Fruit fly (Drosophila melanogaster) whole organism, embryonic: ENCODE data around the gene CG14960.
A peak's percentile ranks its signal among the peaks of the same experiment; 100 is the strongest.

Experiments used
- Blimp-1 ChIP-seq: fragments of 200-800 bp; sonication (Bioruptor generic); optimal IDR thresholded peaks from 3 replicates; lab custom pipeline; 2018; ENCODE audit warnings: missing biosample characterization, missing genetic modification characterization, mild to moderate bottlenecking, moderate library complexity, missing genetic modification reagents
- Bteb2 ChIP-seq: fragments of 200-800 bp; sonication (Bioruptor generic); optimal IDR thresholded peaks from 2 replicates; lab custom pipeline; 2016; ENCODE audit warnings: missing biosample characterization, missing genetic modification characterization
- CG10565 ChIP-seq: fragments of 200-800 bp; sonication (Bioruptor generic); optimal IDR thresholded peaks from 3 replicates; lab custom pipeline; 2016; ENCODE audit warnings: missing biosample characterization, mild to moderate bottlenecking, missing genetic modification characterization
- CG11695 ChIP-seq: fragments of 200-800 bp; sonication (Bioruptor generic); IDR thresholded peaks from 3 replicates; pipeline ENCODE4 v1.3.6; 2022; ENCODE audit warnings: missing biosample characterization, missing genetic modification characterization
- CG12155 ChIP-seq: fragments of 200-800 bp; sonication (Bioruptor generic); optimal IDR thresholded peaks from 3 replicates; lab custom pipeline; 2016; ENCODE audit warnings: missing biosample characterization, missing genetic modification characterization
- CG16863 ChIP-seq: fragments of 200-800 bp; sonication (Bioruptor generic); optimal IDR thresholded peaks from 3 replicates; lab custom pipeline; 2016; ENCODE audit warnings: missing biosample characterization, missing genetic modification characterization
- CG17802 ChIP-seq: fragments of 200-800 bp; sonication (Bioruptor generic); optimal IDR thresholded peaks from 2 replicates; lab custom pipeline; 2018; ENCODE audit warnings: missing biosample characterization, mild to moderate bottlenecking, missing genetic modification characterization, moderate library complexity
- CG18011 ChIP-seq: fragments of 200-800 bp; sonication (Bioruptor generic); optimal IDR thresholded peaks from 2 replicates; lab custom pipeline; 2017; ENCODE audit warnings: missing biosample characterization, missing genetic modification characterization, mild to moderate bottlenecking, moderate library complexity, missing genotype
- CG1832 ChIP-seq: fragments of 200-800 bp; sonication (Bioruptor generic); optimal IDR thresholded peaks from 2 replicates; lab custom pipeline; 2017; ENCODE audit warnings: missing biosample characterization, mild to moderate bottlenecking, missing genetic modification characterization, inconsistent platforms
- CG18599 ChIP-seq: fragments of 200-800 bp; sonication (Bioruptor generic); optimal IDR thresholded peaks from 3 replicates; lab custom pipeline; 2017; ENCODE audit warnings: missing biosample characterization, missing genetic modification characterization, mild to moderate bottlenecking, moderate library complexity, missing genetic modification reagents
- CG34422 ChIP-seq: fragments of 200-800 bp; sonication (Bioruptor generic); IDR thresholded peaks from 3 replicates; pipeline ENCODE4 v1.3.6; 2022; ENCODE audit warnings: missing biosample characterization, missing genetic modification characterization
- CG4360 ChIP-seq: fragments of 200-800 bp; sonication (Bioruptor generic); IDR thresholded peaks from 2 replicates; pipeline ENCODE4 v1.3.6; 2022; ENCODE audit warnings: missing biosample characterization, missing genetic modification characterization
- CG4617 ChIP-seq: fragments of 200-800 bp; sonication (Bioruptor generic); optimal IDR thresholded peaks from 3 replicates; lab custom pipeline; 2016; ENCODE audit warnings: missing biosample characterization, missing genetic modification characterization, borderline replicate concordance
- CHES-1-like ChIP-seq: fragments of 200-800 bp; sonication (Bioruptor generic); optimal IDR thresholded peaks from 2 replicates; lab custom pipeline; 2016; ENCODE audit warnings: missing biosample characterization, missing genetic modification characterization
- Dbx ChIP-seq: fragments of 200-800 bp; sonication (Bioruptor generic); IDR thresholded peaks from 3 replicates; pipeline ENCODE4 v1.3.6; 2022; ENCODE audit warnings: missing biosample characterization, missing genetic modification characterization
- Ets97D ChIP-seq: fragments of 200-800 bp; sonication (Bioruptor generic); optimal IDR thresholded peaks from 3 replicates; lab custom pipeline; 2016; ENCODE audit warnings: missing biosample characterization, missing genetic modification characterization
- HLH4C ChIP-seq: fragments of 200-800 bp; sonication (Bioruptor generic); IDR thresholded peaks from 3 replicates; pipeline ENCODE4 v1.3.6; 2022; ENCODE audit warnings: missing biosample characterization, missing genetic modification characterization; ENCODE audit not compliant: partially characterized antibody
- HmgZ ChIP-seq: fragments of 200-800 bp; sonication (Bioruptor generic); optimal IDR thresholded peaks from 2 replicates; lab custom pipeline; 2018; ENCODE audit warnings: missing biosample characterization, mild to moderate bottlenecking, missing genetic modification characterization
- MESR4 ChIP-seq: fragments of 200-800 bp; sonication (Bioruptor generic); optimal IDR thresholded peaks from 2 replicates; lab custom pipeline; 2018; ENCODE audit warnings: missing biosample characterization, mild to moderate bottlenecking, missing genetic modification characterization, moderate library complexity
- Mrtf ChIP-seq: fragments of 200-800 bp; sonication (Bioruptor generic); IDR thresholded peaks from 3 replicates; pipeline ENCODE4 v1.3.6; 2022; ENCODE audit warnings: missing biosample characterization, missing genetic modification characterization
- Nf-YB ChIP-seq: fragments of 200-800 bp; sonication (Bioruptor generic); optimal IDR thresholded peaks from 3 replicates; lab custom pipeline; 2019; ENCODE audit warnings: missing biosample characterization, mild to moderate bottlenecking, missing genetic modification characterization, moderate library complexity
- NfI ChIP-seq: fragments of 200-800 bp; sonication (Bioruptor generic); optimal IDR thresholded peaks from 3 replicates; lab custom pipeline; 2018; ENCODE audit warnings: missing biosample characterization, mild to moderate bottlenecking, missing genetic modification characterization, moderate library complexity
- Oli ChIP-seq: fragments of 200-800 bp; sonication (Bioruptor generic); optimal IDR thresholded peaks from 2 replicates; lab custom pipeline; 2018; ENCODE audit warnings: missing biosample characterization, mild to moderate bottlenecking, missing genetic modification characterization, moderate library complexity
- Opbp ChIP-seq: fragments of 200-800 bp; sonication (Bioruptor generic); IDR thresholded peaks from 3 replicates; pipeline ENCODE4 v1.3.6; 2022; ENCODE audit warnings: missing biosample characterization, missing genetic modification characterization; ENCODE audit not compliant: partially characterized antibody
- Optix ChIP-seq: fragments of 200-800 bp; sonication (Bioruptor generic); IDR thresholded peaks from 3 replicates; pipeline ENCODE4 v1.3.6; 2022; ENCODE audit warnings: missing biosample characterization, missing genetic modification characterization
- Ravus ChIP-seq: fragments of 200-800 bp; sonication (Bioruptor generic); IDR thresholded peaks from 2 replicates; pipeline ENCODE4 v1.3.6; 2022; ENCODE audit warnings: missing biosample characterization, missing genetic modification characterization
- Rx ChIP-seq: fragments of 200-800 bp; sonication (Bioruptor generic); IDR thresholded peaks from 2 replicates; pipeline ENCODE4 v1.3.6; 2022; ENCODE audit warnings: missing biosample characterization, missing genetic modification characterization
- Sox100B ChIP-seq: fragments of 200-800 bp; sonication (Bioruptor generic); optimal IDR thresholded peaks from 3 replicates; lab custom pipeline; 2018; ENCODE audit warnings: missing biosample characterization, mild to moderate bottlenecking, missing genetic modification characterization
- cato ChIP-seq: fragments of 200-800 bp; sonication (Bioruptor generic); optimal IDR thresholded peaks from 2 replicates; lab custom pipeline; 2016; ENCODE audit warnings: missing biosample characterization, missing genetic modification characterization, borderline replicate concordance
- caup ChIP-seq: fragments of 200-800 bp; sonication (Bioruptor generic); optimal IDR thresholded peaks from 3 replicates; lab custom pipeline; 2017; ENCODE audit warnings: missing biosample characterization, mild to moderate bottlenecking, missing genetic modification characterization, moderate library complexity; ENCODE audit not compliant: severe bottlenecking
- chn ChIP-seq: fragments of 200-800 bp; sonication (Bioruptor generic); optimal IDR thresholded peaks from 2 replicates; lab custom pipeline; 2016; ENCODE audit warnings: missing biosample characterization, missing genetic modification characterization
- dm ChIP-seq: fragments of 200-800 bp; sonication (Bioruptor generic); optimal IDR thresholded peaks from 3 replicates; lab custom pipeline; 2016; ENCODE audit warnings: missing biosample characterization, missing genetic modification characterization
- emc ChIP-seq: fragments of 200-800 bp; sonication (Bioruptor generic); optimal IDR thresholded peaks from 2 replicates; lab custom pipeline; 2016; ENCODE audit warnings: missing biosample characterization, missing genetic modification characterization
- esg ChIP-seq: fragments of 200-800 bp; sonication (Bioruptor generic); conservative IDR thresholded peaks from 2 replicates; pipeline ENCODE4 v1.3.6; 2022; ENCODE audit warnings: missing biosample characterization, missing genetic modification characterization
- fd3F ChIP-seq: fragments of 200-800 bp; sonication (Bioruptor generic); optimal IDR thresholded peaks from 2 replicates; lab custom pipeline; 2018; ENCODE audit warnings: missing biosample characterization, mild to moderate bottlenecking, missing genetic modification characterization, moderate library complexity
- inv ChIP-seq: fragments of 200-800 bp; sonication (Bioruptor generic); IDR thresholded peaks from 2 replicates; pipeline ENCODE4 v1.3.6; 2022; ENCODE audit warnings: missing biosample characterization, missing genetic modification characterization; ENCODE audit not compliant: partially characterized antibody
- nom ChIP-seq: fragments of 200-800 bp; sonication (Bioruptor generic); optimal IDR thresholded peaks from 2 replicates; lab custom pipeline; 2017; ENCODE audit warnings: missing biosample characterization, missing genetic modification characterization, mild to moderate bottlenecking, moderate library complexity, missing genetic modification reagents
- pum ChIP-seq: fragments of 200-800 bp; sonication (Bioruptor generic); optimal IDR thresholded peaks from 2 replicates; lab custom pipeline; 2016; ENCODE audit warnings: missing biosample characterization, missing genetic modification characterization
- schlank ChIP-seq: fragments of 200-800 bp; sonication (Bioruptor generic); optimal IDR thresholded peaks from 2 replicates; lab custom pipeline; 2018; ENCODE audit warnings: missing biosample characterization, mild to moderate bottlenecking, missing genetic modification characterization
- sob ChIP-seq: fragments of 200-800 bp; sonication (Bioruptor generic); IDR thresholded peaks from 2 replicates; pipeline ENCODE4 v1.3.6; 2022; ENCODE audit warnings: missing biosample characterization, missing genetic modification characterization
- sug ChIP-seq: fragments of 200-800 bp; optimal IDR thresholded peaks from 2 replicates; lab custom pipeline; 2019; ENCODE audit warnings: missing biosample characterization, mild to moderate bottlenecking, missing genetic modification characterization, moderate library complexity
- trh ChIP-seq: fragments of 200-800 bp; sonication (Bioruptor generic); optimal IDR thresholded peaks from 2 replicates; lab custom pipeline; 2016; ENCODE audit warnings: missing biosample characterization, missing genetic modification characterization
- tup ChIP-seq: fragments of 200-800 bp; sonication (Bioruptor generic); optimal IDR thresholded peaks from 2 replicates; lab custom pipeline; 2016; ENCODE audit warnings: missing biosample characterization, mild to moderate bottlenecking, missing genetic modification characterization, moderate library complexity
- twi ChIP-seq: fragments of 200-800 bp; optimal IDR thresholded peaks from 2 replicates; lab custom pipeline; 2019; ENCODE audit warnings: missing biosample characterization, mild to moderate bottlenecking, missing genetic modification characterization, moderate library complexity
- wor ChIP-seq: fragments of 200-800 bp; sonication (Bioruptor generic); IDR thresholded peaks from 2 replicates; pipeline ENCODE4 v1.3.6; 2022; ENCODE audit warnings: missing biosample characterization, missing genetic modification characterization
- z ChIP-seq: fragments of 200-800 bp; sonication (Bioruptor generic); IDR thresholded peaks from 3 replicates; pipeline ENCODE4 v1.3.6; 2022; ENCODE audit warnings: missing biosample characterization, missing genetic modification characterization
- zen ChIP-seq: fragments of 200-800 bp; sonication (Bioruptor generic); optimal IDR thresholded peaks from 3 replicates; lab custom pipeline; 2018; ENCODE audit warnings: missing biosample characterization, mild to moderate bottlenecking, missing genetic modification characterization, moderate library complexity

CG14960 gene

dm6 chr3L:3224740-3225719 lies 45.8 kb upstream of the CG14960 start, which contains the start of gene Larp4B (continued):
- TF ChIP-seq CHES-1-like (peak; percentile 25), tup (GFP tag; lab: Kevin White, UChicago) (no peak), CG18011 (GFP tag; lab: Kevin White, UChicago) (no peak), sob (GFP tag; lab: Robert Waterston, UW) (no peak; the same call in none of the 2 replicates), Optix (GFP tag; lab: Robert Waterston, UW) (no peak), Opbp (GFP tag; lab: Robert Waterston, UW) (peak; percentile 35; the same call in 2 of the 3 replicates), sug (no peak), NfI (peak; percentile 21), CG10565 (GFP tag; lab: Kevin White, UChicago) (no peak), dm (GFP tag; lab: Kevin White, UChicago) (peak; percentile 80), Ets97D (GFP tag; lab: Kevin White, UChicago) (peak; percentile 73), caup (GFP tag; lab: Kevin White, UChicago) (peak; percentile 16), CG11695 (GFP tag; lab: Robert Waterston, UW) (no peak), nom (peak; percentile 11), zen (tag; lab: Kevin White, UChicago) (peak; percentile 27), HmgZ (peak; percentile 61), CG12155 (GFP tag; lab: Kevin White, UChicago) (no peak), esg (GFP tag; lab: Robert Waterston, UW) (no peak), CG17802 (no peak), CG1832 (no peak), CG4360 (peak; percentile 18; the same call in 1 of the 2 replicates), Mrtf (GFP tag; lab: Robert Waterston, UW) (no peak), z (GFP tag; lab: Robert Waterston, UW) (no peak)

DNA sequence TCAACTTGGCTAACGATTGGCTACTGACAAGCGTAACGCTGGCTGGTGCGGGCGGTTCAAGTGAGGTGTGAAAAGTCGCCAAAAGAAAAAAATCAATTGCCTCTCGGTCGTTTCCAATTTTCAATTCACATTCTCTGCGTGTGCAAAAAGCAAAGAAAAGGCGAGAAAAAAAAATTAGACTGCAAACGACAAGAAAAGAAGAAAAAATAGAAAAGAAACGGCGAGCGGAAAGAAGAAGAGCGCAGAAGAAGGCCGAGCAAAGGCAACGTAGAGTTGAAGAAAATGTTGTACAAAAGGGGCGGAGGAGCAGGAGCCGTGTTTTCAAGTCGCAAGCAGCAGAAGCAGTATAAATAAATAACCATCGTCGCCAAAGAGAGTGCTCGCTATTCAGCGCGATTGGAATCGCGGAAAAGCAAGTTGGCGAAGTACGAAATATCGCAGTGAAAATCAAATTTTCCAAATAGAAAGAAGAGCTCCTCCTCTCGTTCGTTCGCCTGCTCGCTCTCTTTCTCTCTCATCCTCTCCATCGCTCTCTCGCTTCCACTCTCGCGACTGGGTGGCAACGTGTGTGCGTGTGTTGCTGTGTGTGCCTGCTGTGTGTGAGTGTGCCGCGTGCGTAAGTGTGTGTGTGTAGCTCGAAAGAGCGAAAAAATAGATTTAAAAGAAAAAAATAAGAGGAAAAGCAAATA lies 44.9 kb upstream of the CG14960 start:
- TF ChIP-seq emc (no peak), Bteb2 (GFP tag; lab: Kevin White, UChicago) (no peak), chn (peak; percentile 26), trh (GFP tag; lab: Kevin White, UChicago) (no peak), HLH4C (GFP tag; lab: Robert Waterston, UW) (no peak; the same call in 2 of the 3 replicates), MESR4 (peak; percentile 23), CG34422 (GFP tag; lab: Robert Waterston, UW) (peak; percentile 28; the same call in 1 of the 3 replicates), fd3F (GFP tag; lab: Kevin White, UChicago) (no peak), CG18599 (no peak), cato (GFP tag; lab: Kevin White, UChicago) (no peak), Blimp-1 (no peak), Ravus (GFP tag; lab: Robert Waterston, UW) (no peak), Oli (tag; lab: Kevin White, UChicago) (no peak), Nf-YB (GFP tag; lab: Kevin White, UChicago) (no peak), twi (tag; lab: Kevin White, UChicago) (no peak), inv (GFP tag; lab: Robert Waterston, UW) (no peak), CG16863 (GFP tag; lab: Kevin White, UChicago) (no peak), Dbx (0 out of 3 replicates have a peak, but pooled peaks have one; percentile 13), CG11695 (GFP tag; lab: Robert Waterston, UW) (no peak), schlank (tag; lab: Kevin White, UChicago) (no peak), CG4617 (no peak), Sox100B (no peak), Rx (GFP tag; lab: Robert Waterston, UW) (no peak), pum (GFP tag; lab: Kevin White, UChicago) (no peak), wor (GFP tag; lab: Robert Waterston, UW) (no peak)
